Fruit fly (Drosophila melanogaster) whole organism, embryonic: ENCODE data around the gene cype.

ENCODE experiments used
- Abd-B ChIP-seq: fragments of 200-800 bp; sonication (Bioruptor generic); optimal IDR thresholded peaks from 2 replicates; lab custom pipeline; 2018; ENCODE audit warnings: missing biosample characterization, mild to moderate bottlenecking, missing genetic modification characterization, moderate library complexity
- B-H1 ChIP-seq: fragments of 200-800 bp; sonication (Bioruptor generic); IDR thresholded peaks from 3 replicates; pipeline ENCODE4 v1.3.6; 2022; ENCODE audit warnings: missing biosample characterization, missing genetic modification characterization
- BtbVII ChIP-seq: fragments of 200-800 bp; sonication (Bioruptor generic); optimal IDR thresholded peaks from 3 replicates; lab custom pipeline; 2017; ENCODE audit warnings: missing biosample characterization, mild to moderate bottlenecking, missing genetic modification characterization
- CG10321 ChIP-seq: fragments of 200-800 bp; sonication (Bioruptor generic); IDR thresholded peaks from 2 replicates; pipeline ENCODE4 v1.3.6; 2022; ENCODE audit warnings: missing biosample characterization, missing genetic modification characterization
- CG11247 ChIP-seq: fragments of 200-800 bp; sonication (Bioruptor generic); IDR thresholded peaks from 2 replicates; pipeline ENCODE4 v1.3.6; 2022; ENCODE audit warnings: missing biosample characterization, missing genetic modification characterization
- CG12236 ChIP-seq: fragments of 200-800 bp; sonication (Bioruptor generic); optimal IDR thresholded peaks from 2 replicates; lab custom pipeline; 2016; ENCODE audit warnings: missing biosample characterization, missing genetic modification characterization
- CG12659 ChIP-seq: fragments of 200-800 bp; sonication (Bioruptor generic); optimal IDR thresholded peaks from 3 replicates; lab custom pipeline; 2017; ENCODE audit warnings: mild to moderate bottlenecking, missing biosample characterization, missing genetic modification reagents, missing genetic modification characterization
- CG13775 ChIP-seq: fragments of 200-800 bp; sonication (Bioruptor generic); optimal IDR thresholded peaks from 3 replicates; lab custom pipeline; 2017; ENCODE audit warnings: missing biosample characterization, mild to moderate bottlenecking, missing genetic modification characterization
- CG15011 ChIP-seq: fragments of 200-800 bp; sonication (Bioruptor generic); optimal IDR thresholded peaks from 3 replicates; lab custom pipeline; 2018; ENCODE audit warnings: missing biosample characterization, mild to moderate bottlenecking, missing genetic modification characterization
- CG1529 ChIP-seq: fragments of 200-800 bp; sonication (Bioruptor generic); optimal IDR thresholded peaks from 3 replicates; lab custom pipeline; 2018; ENCODE audit warnings: missing biosample characterization, missing genetic modification characterization
- CG15514 ChIP-seq: fragments of 200-800 bp; sonication (Bioruptor generic); optimal IDR thresholded peaks from 3 replicates; lab custom pipeline; 2017; ENCODE audit warnings: missing biosample characterization, missing genetic modification characterization, mild to moderate bottlenecking, moderate library complexity, missing genetic modification reagents
- CG18262 ChIP-seq: fragments of 200-800 bp; optimal IDR thresholded peaks from 3 replicates; lab custom pipeline; 2019; ENCODE audit warnings: missing biosample characterization, mild to moderate bottlenecking, missing genetic modification characterization, moderate library complexity
- CG3163 ChIP-seq: fragments of 200-800 bp; sonication (Bioruptor generic); optimal IDR thresholded peaks from 3 replicates; lab custom pipeline; 2016; ENCODE audit warnings: missing biosample characterization, missing genetic modification characterization
- CG33213 ChIP-seq: fragments of 200-800 bp; sonication (Bioruptor generic); optimal IDR thresholded peaks from 3 replicates; lab custom pipeline; 2016; ENCODE audit warnings: missing biosample characterization, missing genetic modification characterization
- CG3847 ChIP-seq: fragments of 200-800 bp; sonication (Bioruptor generic); IDR thresholded peaks from 2 replicates; pipeline ENCODE4 v1.3.6; 2022; ENCODE audit warnings: missing biosample characterization, missing genetic modification characterization
- CG5953 ChIP-seq: fragments of 200-800 bp; sonication (Bioruptor generic); IDR thresholded peaks from 2 replicates; pipeline ENCODE4 v1.3.6; 2022; ENCODE audit warnings: missing biosample characterization, missing genetic modification characterization
- CG6254 ChIP-seq: fragments of 200-800 bp; sonication (Bioruptor generic); optimal IDR thresholded peaks from 3 replicates; lab custom pipeline; 2017; ENCODE audit warnings: mild to moderate bottlenecking, missing biosample characterization, missing genetic modification reagents, missing genetic modification characterization
- CG6689 ChIP-seq: fragments of 200-800 bp; sonication (Bioruptor generic); IDR thresholded peaks from 2 replicates; pipeline ENCODE4 v1.3.6; 2022; ENCODE audit warnings: missing biosample characterization, missing genetic modification characterization
- CG6791 ChIP-seq: fragments of 200-800 bp; sonication (Bioruptor generic); IDR thresholded peaks from 3 replicates; pipeline ENCODE4 v1.3.6; 2022; ENCODE audit warnings: missing biosample characterization, missing genetic modification characterization; ENCODE audit not compliant: partially characterized antibody
- CG7556 ChIP-seq: fragments of 200-800 bp; sonication (Bioruptor generic); optimal IDR thresholded peaks from 2 replicates; lab custom pipeline; 2017; ENCODE audit warnings: missing biosample characterization, mild to moderate bottlenecking, missing genetic modification characterization
- CG8281 ChIP-seq: fragments of 200-800 bp; sonication (Bioruptor generic); optimal IDR thresholded peaks from 2 replicates; lab custom pipeline; 2018; ENCODE audit warnings: missing biosample characterization, mild to moderate bottlenecking, missing genetic modification characterization, moderate library complexity
- Dek ChIP-seq: fragments of 200-800 bp; sonication (Bioruptor generic); optimal IDR thresholded peaks from 3 replicates; lab custom pipeline; 2019; ENCODE audit warnings: missing biosample characterization, mild to moderate bottlenecking, missing genetic modification characterization, moderate library complexity
- HLH54F ChIP-seq: fragments of 200-800 bp; sonication (Bioruptor generic); optimal IDR thresholded peaks from 3 replicates; lab custom pipeline; 2016; ENCODE audit warnings: missing biosample characterization, missing genetic modification characterization
- Lpt ChIP-seq: fragments of >200 bp; optimal IDR thresholded peaks from 2 replicates; lab custom pipeline; 2018; ENCODE audit warnings: missing biosample characterization, missing genetic modification characterization
- MESR4 ChIP-seq: fragments of 200-800 bp; sonication (Bioruptor generic); optimal IDR thresholded peaks from 2 replicates; lab custom pipeline; 2018; ENCODE audit warnings: missing biosample characterization, mild to moderate bottlenecking, missing genetic modification characterization, moderate library complexity
- NfI ChIP-seq: fragments of 200-800 bp; sonication (Bioruptor generic); optimal IDR thresholded peaks from 3 replicates; lab custom pipeline; 2018; ENCODE audit warnings: missing biosample characterization, mild to moderate bottlenecking, missing genetic modification characterization, moderate library complexity
- Optix ChIP-seq: fragments of 200-800 bp; sonication (Bioruptor generic); IDR thresholded peaks from 3 replicates; pipeline ENCODE4 v1.3.6; 2022; ENCODE audit warnings: missing biosample characterization, missing genetic modification characterization
- Ravus ChIP-seq: fragments of 200-800 bp; sonication (Bioruptor generic); IDR thresholded peaks from 2 replicates; pipeline ENCODE4 v1.3.6; 2022; ENCODE audit warnings: missing biosample characterization, missing genetic modification characterization
- Sin3A ChIP-seq: fragments of >200 bp; optimal IDR thresholded peaks from 2 replicates; lab custom pipeline; 2018
- Sry-β ChIP-seq: fragments of 200-800 bp; sonication (Bioruptor generic); optimal IDR thresholded peaks from 2 replicates; lab custom pipeline; 2018; ENCODE audit warnings: missing biosample characterization, mild to moderate bottlenecking, missing genetic modification characterization, moderate library complexity
- Trl ChIP-seq, 3 experiments: fragments of >200 bp in 2 of 3; fragments of 200-800 bp in 1 of 3; sonication (Bioruptor generic) in 1 of 3; optimal IDR thresholded peaks; 2 replicates in 1 of 3; 3 replicates in 2 of 3; lab custom pipeline; 2016 to 2017; ENCODE audit warnings: missing biosample characterization in 1 of 3, missing genetic modification characterization in 1 of 3
- ara ChIP-seq: fragments of 200-800 bp; sonication (Bioruptor generic); IDR thresholded peaks from 2 replicates; pipeline ENCODE4 v1.3.6; 2022; ENCODE audit warnings: missing biosample characterization, missing genetic modification characterization
- az2 ChIP-seq: fragments of 200-800 bp; sonication (Bioruptor generic); optimal IDR thresholded peaks from 3 replicates; lab custom pipeline; 2016; ENCODE audit warnings: missing biosample characterization, missing genetic modification characterization
- bowl ChIP-seq: fragments of 200-800 bp; sonication (Bioruptor generic); IDR thresholded peaks from 2 replicates; pipeline ENCODE4 v1.3.6; 2022; ENCODE audit warnings: missing biosample characterization, missing genetic modification characterization
- cas ChIP-seq: fragments of 200-800 bp; sonication (Bioruptor generic); IDR thresholded peaks from 2 replicates; pipeline ENCODE4 v1.3.6; 2022; ENCODE audit warnings: missing biosample characterization, missing genetic modification characterization
- cg ChIP-seq: fragments of 200-800 bp; sonication (Bioruptor generic); optimal IDR thresholded peaks from 3 replicates; lab custom pipeline; 2019; ENCODE audit warnings: missing biosample characterization, mild to moderate bottlenecking, missing genetic modification characterization, moderate library complexity
- dm ChIP-seq: fragments of 200-800 bp; sonication (Bioruptor generic); optimal IDR thresholded peaks from 3 replicates; lab custom pipeline; 2016; ENCODE audit warnings: missing biosample characterization, missing genetic modification characterization
- dpn ChIP-seq, 2 experiments: fragments of 200-800 bp; sonication (Bioruptor generic); optimal IDR thresholded peaks; 3 replicates each; lab custom pipeline; 2016; ENCODE audit warnings: missing biosample characterization in 2 of 2, missing genetic modification characterization in 2 of 2
- dysf ChIP-seq: fragments of 200-800 bp; sonication (Bioruptor generic); IDR thresholded peaks from 3 replicates; pipeline ENCODE4 v1.3.6; 2022; ENCODE audit warnings: missing biosample characterization, missing genetic modification characterization
- h ChIP-seq: fragments of >200 bp; optimal IDR thresholded peaks from 2 replicates; lab custom pipeline; 2017
- jing ChIP-seq: fragments of 200-800 bp; sonication (Bioruptor generic); optimal IDR thresholded peaks from 2 replicates; lab custom pipeline; 2018; ENCODE audit warnings: missing biosample characterization, mild to moderate bottlenecking, missing genetic modification characterization
- lab ChIP-seq: fragments of 200-800 bp; sonication (Bioruptor generic); optimal IDR thresholded peaks from 3 replicates; lab custom pipeline; 2017; ENCODE audit warnings: missing biosample characterization, missing genetic modification characterization, mild to moderate bottlenecking, moderate library complexity, missing genetic modification reagents
- onecut ChIP-seq: fragments of 200-800 bp; sonication (Bioruptor generic); IDR thresholded peaks from 2 replicates; pipeline ENCODE4 v1.3.6; 2022; ENCODE audit warnings: missing biosample characterization, missing genetic modification characterization
- peb ChIP-seq: fragments of 200-800 bp; sonication (Bioruptor generic); IDR thresholded peaks from 2 replicates; pipeline ENCODE4 v1.3.6; 2022; ENCODE audit warnings: missing biosample characterization, missing genetic modification characterization
- pho ChIP-seq: fragments of 200-800 bp; sonication (Bioruptor generic); optimal IDR thresholded peaks from 2 replicates; lab custom pipeline; 2016; ENCODE audit warnings: missing biosample characterization, missing genetic modification characterization
- sqz ChIP-seq: fragments of 200-800 bp; sonication (Bioruptor generic); optimal IDR thresholded peaks from 3 replicates; lab custom pipeline; 2018; ENCODE audit warnings: missing biosample characterization, mild to moderate bottlenecking, missing genetic modification characterization
- sr ChIP-seq: fragments of 200-800 bp; sonication (Bioruptor generic); IDR thresholded peaks from 3 replicates; pipeline ENCODE4 v1.3.6; 2022; ENCODE audit warnings: missing biosample characterization, missing genetic modification characterization
- tll ChIP-seq, 2 experiments: fragments of 200-800 bp in 1 of 2; fragments of >200 bp in 1 of 2; sonication (Bioruptor generic) in 1 of 2; optimal IDR thresholded peaks; 2 replicates each; lab custom pipeline; 2017 to 2019; ENCODE audit warnings: missing biosample characterization in 2 of 2, missing genetic modification characterization in 2 of 2, mild to moderate bottlenecking in 1 of 2, moderate library complexity in 1 of 2
- zen ChIP-seq: fragments of 200-800 bp; sonication (Bioruptor generic); optimal IDR thresholded peaks from 3 replicates; lab custom pipeline; 2018; ENCODE audit warnings: missing biosample characterization, mild to moderate bottlenecking, missing genetic modification characterization, moderate library complexity
- zfh1 ChIP-seq: fragments of 200-800 bp; sonication (Bioruptor generic); IDR thresholded peaks from 3 replicates; pipeline ENCODE4 v1.3.6; 2022; ENCODE audit warnings: missing biosample characterization, missing genetic modification characterization

Gene cype

DNA sequence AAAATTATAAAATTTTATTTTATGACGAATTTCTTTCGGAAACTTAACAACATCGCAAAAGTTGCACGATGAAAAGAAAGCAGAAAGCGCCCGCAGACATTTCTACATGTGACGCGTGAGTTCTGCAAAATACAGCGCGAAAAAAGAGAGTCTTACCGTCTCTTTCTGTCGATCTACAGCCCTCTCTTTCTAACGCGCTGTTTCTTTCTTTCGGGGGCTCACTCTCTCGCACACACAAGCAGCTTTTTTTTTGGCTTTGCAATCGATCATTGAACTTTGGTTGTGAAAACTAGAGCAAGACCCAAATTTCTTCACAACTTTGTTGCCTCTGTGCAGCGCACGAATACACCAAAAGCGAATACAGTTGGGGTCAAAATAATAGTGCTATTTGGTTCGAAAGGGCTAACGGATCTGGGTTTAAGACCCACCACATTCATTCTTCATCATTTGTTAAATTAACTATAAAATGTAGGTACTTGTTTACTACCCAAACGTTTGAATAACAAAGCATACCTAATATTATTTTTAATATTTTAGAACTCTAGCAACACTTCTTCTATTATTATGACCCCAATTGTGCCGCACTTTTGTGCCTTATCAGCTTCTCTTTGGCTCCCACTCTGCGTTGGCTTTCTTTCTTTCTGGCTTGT is 27.9 kb upstream of the cype start (continued):
- TF ChIP-seq Ravus (GFP tag; lab: Robert Waterston, UW) (peak; percentile 14; the same call in 1 of the 2 replicates), dysf (GFP tag; lab: Robert Waterston, UW) (peak; percentile 76), CG6254 (GFP tag; lab: Kevin White, UChicago) (peak; percentile 88), Abd-B (peak; percentile 70), az2 (peak; percentile 84), Trl (optimal IDR thresholded peaks at IDR 0.05; lab: Kevin White, UChicago) (no peak), Trl (GFP tag; optimal IDR thresholded peaks at IDR 0.05; lab: Kevin White, UChicago) (no peak), Dek (peak; percentile 82), BtbVII (GFP tag; lab: Kevin White, UChicago) (peak; percentile 56), CG1529 (GFP tag; lab: Kevin White, UChicago) (peak; percentile 92), CG15011 (GFP tag; lab: Kevin White, UChicago) (peak; percentile 64), peb (GFP tag; lab: Robert Waterston, UW) (peak; percentile 70), CG3163 (GFP tag; lab: Kevin White, UChicago) (no peak), CG12659 (peak; percentile 83), tll (GFP tag; optimal IDR thresholded peaks at IDR 0.05; lab: Kevin White, UChicago) (no peak), CG18262 (tag; lab: Kevin White, UChicago) (peak; percentile 90), jing (peak; percentile 82), ara (GFP tag; lab: Robert Waterston, UW) (peak; percentile 80), CG12236 (GFP tag; lab: Kevin White, UChicago) (peak; percentile 40), CG3847 (GFP tag; lab: Robert Waterston, UW) (no peak), h (no peak), Sin3A (lab: Kevin White, UChicago) (no peak), sqz (GFP tag; lab: Kevin White, UChicago) (peak; percentile 89), sr (GFP tag; lab: Robert Waterston, UW) (peak; percentile 38; the same call in 1 of the 3 replicates), CG13775 (GFP tag; lab: Kevin White, UChicago) (peak; percentile 70), CG5953 (GFP tag; lab: Robert Waterston, UW) (peak; percentile 82), B-H1 (GFP tag; lab: Robert Waterston, UW) (peak; percentile 62), Sry-β (GFP tag; lab: Kevin White, UChicago) (peak; percentile 33), Lpt (GFP tag; lab: Kevin White, UChicago) (no peak), lab (GFP tag; lab: Kevin White, UChicago) (peak; percentile 81), zen (tag; lab: Kevin White, UChicago) (peak; percentile 52), CG33213 (no peak), zfh1 (peak; percentile 77), CG11247 (GFP tag; lab: Robert Waterston, UW) (peak; percentile 57; the same call in 1 of the 2 replicates), MESR4 (GFP tag; lab: Kevin White, UChicago) (peak; percentile 10), cas (GFP tag; lab: Robert Waterston, UW) (no peak), Optix (GFP tag; lab: Robert Waterston, UW) (peak; percentile 68; the same call in 2 of the 3 replicates), CG6689 (peak; percentile 81), CG10321 (GFP tag; lab: Robert Waterston, UW) (peak; percentile 84), CG6791 (GFP tag; lab: Robert Waterston, UW) (no peak), cg (peak; percentile 52), dpn (GFP tag; optimal IDR thresholded peaks at IDR 0.05; lab: Kevin White, UChicago) (peak; percentile 54 to 75), dm (GFP tag; lab: Kevin White, UChicago) (peak; percentile 11), NfI (GFP tag; lab: Kevin White, UChicago) (peak; percentile 70), onecut (GFP tag; lab: Robert Waterston, UW) (peak; percentile 39; the same call in 1 of the 2 replicates), pho (no peak), CG8281 (tag; lab: Kevin White, UChicago) (peak; percentile 54), CG7556 (GFP tag; lab: Kevin White, UChicago) (peak; percentile 84), bowl (GFP tag; lab: Robert Waterston, UW) (0 out of 2 replicates have a peak, but pooled peaks have one; percentile 17), HLH54F (GFP tag; lab: Kevin White, UChicago) (peak; percentile 46), CG15514 (GFP tag; lab: Kevin White, UChicago) (peak; percentile 40)
